Fruit fly (Drosophila melanogaster) ovary, adult (tissue): Measurements from ENCODE around the gene Stt3B.

ENCODE experiments used
- CG17801 ChIP-seq: fragments of 200-800 bp; optimal IDR thresholded peaks from 2 replicates; lab custom pipeline; 2019; ENCODE audit warnings: missing biosample characterization, mild to moderate bottlenecking, missing genetic modification characterization, moderate library complexity; ENCODE audit not compliant: partially characterized antibody

Stt3B gene

DNA sequence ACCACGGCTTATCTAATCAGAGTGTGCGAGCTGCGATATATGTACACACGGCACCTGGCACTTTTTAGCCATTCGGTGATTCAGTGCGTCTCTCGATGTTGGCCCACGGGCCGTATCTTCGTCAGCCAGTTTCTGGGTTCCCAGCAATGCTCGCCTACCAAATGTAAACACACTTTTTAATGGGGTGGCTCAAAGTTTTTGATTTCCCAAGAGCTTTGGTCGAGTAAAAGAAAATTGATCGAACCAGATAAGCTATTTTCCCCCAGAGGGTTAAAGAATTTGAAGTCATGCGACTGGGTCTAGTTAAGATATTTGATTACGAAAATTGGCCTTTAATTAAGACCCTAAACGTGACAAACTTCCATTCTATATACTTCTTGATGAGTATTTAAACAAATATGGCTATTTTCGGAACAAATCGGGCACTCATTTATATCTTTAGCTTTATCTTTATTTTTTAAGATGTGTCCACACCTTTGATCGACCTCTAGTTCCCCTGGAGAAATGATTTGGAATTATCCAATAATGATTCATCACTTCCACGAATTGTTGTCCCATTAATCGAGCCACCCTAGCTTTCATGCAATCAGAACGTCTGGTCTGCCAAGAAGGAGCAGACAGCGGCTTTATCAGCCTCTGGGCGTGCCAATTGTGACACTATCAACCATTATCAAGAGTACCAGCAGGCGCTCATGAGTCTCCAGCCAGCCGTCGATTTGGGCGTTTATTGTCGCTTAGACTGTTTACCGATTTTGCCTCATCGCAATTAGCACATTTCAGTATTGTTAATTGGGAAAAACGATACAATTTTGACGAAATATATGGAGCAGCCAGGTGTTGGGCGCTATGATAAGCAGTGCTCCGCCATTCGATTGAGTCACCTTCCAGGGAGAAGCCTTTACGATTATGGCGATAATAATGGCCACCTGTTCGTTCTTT, 41.9 kb downstream of the Stt3B start:
- no peak for TF ChIP-seq CG17801

- peak; percentile 93 for TF ChIP-seq CG17801
Measured at dm6 chr3R:25024895-25025557, 44.4 kb downstream of the Stt3B start, which contains the start of the genes EMC6 and Hr96. Gene EMC6 (minus strand): TSS chr3R:25025017. Gene Hr96 (plus strand): TSS chr3R:25025235.

DNA sequence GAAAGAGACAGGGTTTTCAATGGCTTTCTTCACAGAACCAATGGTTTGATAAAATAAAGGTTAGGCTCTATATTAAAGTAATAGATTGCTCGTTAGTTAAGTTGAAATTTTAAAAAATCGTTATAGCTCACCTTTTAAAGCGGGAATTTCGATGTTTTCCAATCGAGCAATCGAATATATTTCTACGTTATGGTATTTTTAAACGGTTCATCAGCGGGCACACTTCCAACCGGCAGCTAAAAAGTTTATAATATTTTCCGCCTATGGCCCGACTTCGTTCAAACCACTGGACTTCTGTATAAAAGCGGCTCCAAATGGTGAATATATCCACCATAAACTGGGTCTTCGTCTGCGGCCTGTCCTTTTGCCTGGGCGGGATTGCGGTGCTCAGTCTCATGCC, 46.4 kb downstream of the Stt3B start, which contains the start of gene beta4GalT7:
Gene beta4GalT7, plus strand, starts transcription at position 201 of the 400 bp plus-strand sequence.
- TF ChIP-seq CG17801: no peak
